Worm (Caenorhabditis elegans) whole organism, late embryonic: ENCODE results near the gene npl-4.2.
A peak's percentile ranks its signal among the peaks of the same experiment; 100 is the strongest.

Experiments
- C38D4.7 ChIP-seq: fragments of 200-800 bp; sonication (Bioruptor generic); optimal IDR thresholded peaks from 2 replicates; lab custom pipeline; 2018; ENCODE audit warnings: mild to moderate bottlenecking, missing genetic modification characterization, moderate library complexity, missing compliant biosample characterization
- F13H6.1 ChIP-seq: sonication (generic microtip); optimal IDR thresholded peaks from 2 replicates; lab custom pipeline; 2016; ENCODE audit warnings: missing genetic modification characterization, missing compliant biosample characterization
- T23F11.4 ChIP-seq: fragments of 200-800 bp; sonication (Bioruptor generic); optimal IDR thresholded peaks from 2 replicates; lab custom pipeline; 2018; ENCODE audit warnings: mild to moderate bottlenecking, missing genetic modification characterization, missing compliant biosample characterization
- ama-1 ChIP-seq: fragments of 150-350 bp; optimal IDR thresholded peaks from 2 replicates; lab custom pipeline; 2014
- ceh-14 ChIP-seq: sonication (generic microtip); optimal IDR thresholded peaks from 2 replicates; lab custom pipeline; 2016; ENCODE audit warnings: missing genotype, missing genetic modification characterization, missing compliant biosample characterization
- ceh-18 ChIP-seq: sonication (generic microtip); optimal IDR thresholded peaks from 2 replicates; lab custom pipeline; 2016; ENCODE audit warnings: missing genetic modification characterization, missing compliant biosample characterization
- ceh-19 ChIP-seq: fragments of 200-800 bp; sonication (Bioruptor generic); optimal IDR thresholded peaks from 2 replicates; lab custom pipeline; 2018; ENCODE audit warnings: mild to moderate bottlenecking, missing genetic modification characterization, missing compliant biosample characterization
- ceh-22 ChIP-seq: sonication (generic microtip); optimal IDR thresholded peaks from 2 replicates; lab custom pipeline; 2017; ENCODE audit warnings: missing biosample characterization, missing genetic modification characterization
- ceh-34 ChIP-seq: sonication (generic microtip); optimal IDR thresholded peaks from 2 replicates; lab custom pipeline; 2016; ENCODE audit warnings: mild to moderate bottlenecking, missing genetic modification characterization, missing compliant biosample characterization
- ceh-48 ChIP-seq: sonication (generic microtip); optimal IDR thresholded peaks from 2 replicates; lab custom pipeline; 2016; ENCODE audit warnings: missing genetic modification characterization, inconsistent platforms, missing compliant biosample characterization
- che-1 ChIP-seq: sonication (generic microtip); optimal IDR thresholded peaks from 2 replicates; lab custom pipeline; 2016; ENCODE audit warnings: mild to moderate bottlenecking, missing genetic modification characterization, missing compliant biosample characterization
- elt-2 ChIP-seq: sonication (generic microtip); optimal IDR thresholded peaks from 2 replicates; lab custom pipeline; 2016; ENCODE audit warnings: missing genetic modification reagents, missing genetic modification characterization, missing compliant biosample characterization
- ets-4 ChIP-seq: sonication (generic microtip); optimal IDR thresholded peaks from 2 replicates; lab custom pipeline; 2016; ENCODE audit warnings: missing genetic modification characterization, missing compliant biosample characterization
- eyg-1 ChIP-seq: sonication (generic microtip); optimal IDR thresholded peaks from 2 replicates; lab custom pipeline; 2016; ENCODE audit warnings: missing genotype, missing genetic modification characterization, missing compliant biosample characterization
- fax-1 ChIP-seq: sonication (generic microtip); optimal IDR thresholded peaks from 2 replicates; lab custom pipeline; 2016; ENCODE audit warnings: missing genotype, missing genetic modification characterization, missing compliant biosample characterization
- fkh-10 ChIP-seq: fragments of 150-350 bp; optimal IDR thresholded peaks from 2 replicates; lab custom pipeline; 2014; ENCODE audit warnings: missing biosample characterization, missing genetic modification reagents, missing genetic modification characterization
- hlh-13 ChIP-seq: fragments of 200-800 bp; sonication (Bioruptor generic); optimal IDR thresholded peaks from 2 replicates; lab custom pipeline; 2018; ENCODE audit warnings: mild to moderate bottlenecking, missing genetic modification characterization, missing compliant biosample characterization
- hlh-30 ChIP-seq: sonication (generic microtip); optimal IDR thresholded peaks from 2 replicates; lab custom pipeline; 2017; ENCODE audit warnings: antibody characterized with exemption, missing genetic modification characterization, missing compliant biosample characterization; ENCODE audit not compliant: insufficient read depth
- hlh-6 ChIP-seq: sonication (generic microtip); optimal IDR thresholded peaks from 2 replicates; lab custom pipeline; 2016; ENCODE audit warnings: missing genotype, missing genetic modification characterization, missing compliant biosample characterization
- lim-6 ChIP-seq: sonication (generic microtip); optimal IDR thresholded peaks from 2 replicates; lab custom pipeline; 2016; ENCODE audit warnings: missing genetic modification characterization, missing compliant biosample characterization
- madf-2 ChIP-seq: sonication (generic microtip); optimal IDR thresholded peaks from 2 replicates; lab custom pipeline; 2017; ENCODE audit warnings: missing genetic modification characterization, missing compliant biosample characterization
- nfya-1 ChIP-seq: sonication (generic microtip); optimal IDR thresholded peaks from 2 replicates; lab custom pipeline; 2017; ENCODE audit warnings: missing genetic modification characterization, mild to moderate bottlenecking, missing compliant biosample characterization, antibody characterized with exemption, moderate library complexity
- nhr-11 ChIP-seq: fragments of 150-350 bp; optimal IDR thresholded peaks from 2 replicates; lab custom pipeline; 2014; ENCODE audit warnings: missing biosample characterization, missing genetic modification characterization
- pag-3 ChIP-seq: sonication (generic microtip); optimal IDR thresholded peaks from 2 replicates; lab custom pipeline; 2016; ENCODE audit warnings: missing compliant biosample characterization, missing genetic modification characterization, borderline replicate concordance
- pha-2 ChIP-seq: sonication (generic microtip); optimal IDR thresholded peaks from 2 replicates; lab custom pipeline; 2017; ENCODE audit warnings: mild to moderate bottlenecking, missing genetic modification characterization, missing compliant biosample characterization
- pqm-1 ChIP-seq: sonication (generic microtip); optimal IDR thresholded peaks from 2 replicates; lab custom pipeline; 2016; ENCODE audit warnings: missing genetic modification characterization, missing compliant biosample characterization
- pros-1 ChIP-seq: fragments of 150-350 bp; optimal IDR thresholded peaks from 2 replicates; lab custom pipeline; 2014; ENCODE audit warnings: missing biosample characterization, missing genetic modification reagents, missing genetic modification characterization
- rnt-1 ChIP-seq: sonication (generic microtip); optimal IDR thresholded peaks from 2 replicates; lab custom pipeline; 2016; ENCODE audit warnings: missing genetic modification characterization, missing compliant biosample characterization
- sdc-2 ChIP-seq: sonication (generic microtip); optimal IDR thresholded peaks from 2 replicates; lab custom pipeline; 2016; ENCODE audit warnings: missing genotype, missing genetic modification characterization, missing compliant biosample characterization
- sox-2 ChIP-seq: fragments of 200-800 bp; sonication (Bioruptor generic); IDR thresholded peaks from 2 replicates; pipeline ENCODE4 v1.3.6; 2022; ENCODE audit warnings: missing genetic modification reagents, missing genetic modification characterization, missing compliant biosample characterization
- syd-9 ChIP-seq: sonication (generic microtip); optimal IDR thresholded peaks from 2 replicates; lab custom pipeline; 2016; ENCODE audit warnings: mild to moderate bottlenecking, missing genetic modification characterization, moderate library complexity, missing compliant biosample characterization
- tbx-7 ChIP-seq: sonication (generic microtip); optimal IDR thresholded peaks from 2 replicates; lab custom pipeline; 2016; ENCODE audit warnings: missing genotype, missing genetic modification characterization, missing compliant biosample characterization
- unc-42 ChIP-seq: sonication (generic microtip); optimal IDR thresholded peaks from 2 replicates; lab custom pipeline; 2016; ENCODE audit warnings: missing genotype, missing genetic modification characterization, missing compliant biosample characterization
- unc-55 ChIP-seq: sonication (generic microtip); optimal IDR thresholded peaks from 2 replicates; lab custom pipeline; 2017; ENCODE audit warnings: missing biosample characterization, missing genetic modification reagents, missing genetic modification characterization
- unc-86 ChIP-seq: sonication (generic microtip); optimal IDR thresholded peaks from 2 replicates; lab custom pipeline; 2016; ENCODE audit warnings: missing genetic modification characterization, missing compliant biosample characterization

Gene npl-4.2

ce11 chrII:5585788-5586187 lies 36.9 kb upstream of the npl-4.2 start, which contains the start of gene lys-8:
Gene lys-8 (plus strand): TSS chrII:5586178.
- no peak for TF ChIP-seq ets-4 (tag; lab: Kevin White, UChicago)
- TF ChIP-seq elt-2: peak; percentile 98

- TF ChIP-seq unc-55: no peak
These were observed 34.9 kb upstream of the npl-4.2 start for ce11 chrII:5587794-5588193.

ce11 chrII:5589690-5590089 lies 33.0 kb upstream of the npl-4.2 start, which contains the start of gene C17G10.13:
Gene C17G10.13 (minus strand): TSS chrII:5589790.
- no peak for TF ChIP-seq nfya-1 (tag; lab: Kevin White, UChicago)
- TF ChIP-seq tbx-7 (tag; lab: Kevin White, UChicago): no peak
- no peak for TF ChIP-seq F13H6.1 (tag; lab: Kevin White, UChicago)
- TF ChIP-seq ceh-19 (GFP tag; lab: Kevin White, UChicago): no peak
- TF ChIP-seq eyg-1 (tag; lab: Kevin White, UChicago): no peak
- no peak for TF ChIP-seq hlh-30 (tag; lab: Kevin White, UChicago)
- no peak for TF ChIP-seq T23F11.4 (GFP tag; lab: Kevin White, UChicago)
- no peak for TF ChIP-seq nhr-11 (tag; lab: Kevin White, UChicago)
- no peak for TF ChIP-seq ceh-14 (tag; lab: Kevin White, UChicago)
- no peak for TF ChIP-seq pqm-1 (tag; lab: Kevin White, UChicago)
- TF ChIP-seq ceh-22 (tag; lab: Kevin White, UChicago): no peak
- no peak for TF ChIP-seq fkh-10
- TF ChIP-seq fax-1 (tag; lab: Kevin White, UChicago): no peak
- TF ChIP-seq syd-9 (tag; lab: Kevin White, UChicago): no peak
- no peak for TF ChIP-seq ceh-18 (tag; lab: Kevin White, UChicago)

ce11 chrII:5591558-5591957 lies 31.1 kb upstream of the npl-4.2 start:
- TF ChIP-seq lim-6 (tag; lab: Kevin White, UChicago): no peak
- no peak for TF ChIP-seq F13H6.1 (tag; lab: Kevin White, UChicago)
- no peak for TF ChIP-seq ceh-18 (tag; lab: Kevin White, UChicago)
- no peak for TF ChIP-seq che-1 (tag; lab: Kevin White, UChicago)
- no peak for TF ChIP-seq ceh-22 (tag; lab: Kevin White, UChicago)
- TF ChIP-seq unc-55: no peak
- TF ChIP-seq unc-42 (tag; lab: Kevin White, UChicago): no peak
- no peak for TF ChIP-seq sdc-2 (tag; lab: Kevin White, UChicago)
- TF ChIP-seq hlh-13 (GFP tag; lab: Kevin White, UChicago): no peak
- no peak for TF ChIP-seq rnt-1 (tag; lab: Kevin White, UChicago)
- TF ChIP-seq elt-2: no peak
- TF ChIP-seq pros-1 (tag; lab: Kevin White, UChicago): no peak
- no peak for TF ChIP-seq ceh-19 (GFP tag; lab: Kevin White, UChicago)
- TF ChIP-seq ama-1 (lab: Kevin White, UChicago): no peak
- no peak for TF ChIP-seq ets-4 (tag; lab: Kevin White, UChicago)
- TF ChIP-seq ceh-48 (tag; lab: Kevin White, UChicago): no peak
- no peak for TF ChIP-seq unc-86
- TF ChIP-seq hlh-6 (tag; lab: Kevin White, UChicago): no peak

- TF ChIP-seq sox-2 (no peak), pha-2 (tag; lab: Kevin White, UChicago) (no peak), C38D4.7 (GFP tag; lab: Kevin White, UChicago) (no peak), madf-2 (tag; lab: Kevin White, UChicago) (no peak), pag-3 (tag; lab: Kevin White, UChicago) (no peak), ceh-34 (tag; lab: Kevin White, UChicago) (no peak)
These were observed 29.8 kb upstream of the npl-4.2 start for ce11 chrII:5592857-5593256.
